Worm (Caenorhabditis elegans): ENCODE measurements around the gene cyn-11.

DNA sequence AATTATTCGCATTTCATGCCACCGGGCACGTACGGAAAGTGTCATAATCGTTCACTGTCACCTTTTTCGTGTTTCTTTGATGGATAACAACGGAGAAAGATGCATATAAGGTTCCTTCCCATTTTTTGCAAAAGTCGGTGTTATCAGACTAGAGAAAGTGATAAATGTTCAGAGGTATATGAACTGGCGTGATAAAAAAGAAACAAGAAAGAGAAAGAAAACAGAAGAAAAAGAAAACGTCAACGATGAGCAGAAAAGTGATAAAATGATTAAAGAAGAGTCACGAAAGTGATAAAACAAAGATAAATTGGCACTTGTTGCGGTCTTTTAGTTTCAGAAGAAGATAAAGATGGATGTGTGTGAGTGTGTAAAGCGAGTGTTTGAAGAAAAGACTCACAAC lies 14.2 kb upstream of the cyn-11 start:
- no peak for TF ChIP-seq ceh-13 (GFP tag; optimal IDR thresholded peaks at IDR 0.05)
- no peak for TF ChIP-seq ama-1 (optimal IDR thresholded peaks at IDR 0.05)
- no peak for TF ChIP-seq B0310.2 (tag; optimal IDR thresholded peaks at IDR 0.05)
- TF ChIP-seq sea-1 (GFP tag; conservative IDR thresholded peaks at IDR 0.05), result no peak
- TF ChIP-seq hnd-1 (tag; optimal IDR thresholded peaks at IDR 0.05), result no peak
- TF ChIP-seq tbx-37 (GFP tag; conservative IDR thresholded peaks at IDR 0.05), result no peak
- TF ChIP-seq pes-1 (GFP tag; IDR thresholded peaks at IDR 0.05), result no peak
